Worm (Caenorhabditis elegans) whole organism, L1 larva: ENCODE results near the gene ZK637.15.

Experiments
- C04F5.9 ChIP-seq: sonication (generic microtip); optimal IDR thresholded peaks from 2 replicates; lab custom pipeline; 2016; ENCODE audit warnings: missing genetic modification characterization, missing compliant biosample characterization
- C34B4.2 ChIP-seq: sonication (generic microtip); optimal IDR thresholded peaks from 2 replicates; lab custom pipeline; 2017; ENCODE audit warnings: mild to moderate bottlenecking, missing genetic modification characterization, missing compliant biosample characterization
- F16B12.6 ChIP-seq: fragments of 150-350 bp; optimal IDR thresholded peaks from 2 replicates; lab custom pipeline; 2014; ENCODE audit warnings: missing biosample characterization, missing genetic modification characterization
- Y116A8C.19 ChIP-seq: sonication (generic microtip); optimal IDR thresholded peaks from 2 replicates; lab custom pipeline; 2016; ENCODE audit warnings: missing compliant biosample characterization, missing genetic modification characterization, borderline replicate concordance
- alr-1 ChIP-seq: fragments of 200-800 bp; sonication (Bioruptor generic); optimal IDR thresholded peaks from 2 replicates; lab custom pipeline; 2018; ENCODE audit warnings: borderline replicate concordance, mild to moderate bottlenecking, missing genetic modification characterization, missing compliant biosample characterization
- ama-1 ChIP-seq: fragments of 150-350 bp; optimal IDR thresholded peaks from 2 replicates; lab custom pipeline; 2014
- ceh-63 ChIP-seq: fragments of 200-800 bp; sonication (Bioruptor generic); optimal IDR thresholded peaks from 2 replicates; lab custom pipeline; 2018; ENCODE audit warnings: mild to moderate bottlenecking, missing genetic modification characterization, missing compliant biosample characterization
- ceh-8 ChIP-seq: fragments of 200-800 bp; sonication (Bioruptor generic); optimal IDR thresholded peaks from 2 replicates; lab custom pipeline; 2018; ENCODE audit warnings: mild to moderate bottlenecking, missing genetic modification characterization, moderate library complexity, missing compliant biosample characterization
- ceh-82 ChIP-seq, 3 experiments: fragments of 150-350 bp in 1 of 3; sonication (generic microtip) in 2 of 3; optimal IDR thresholded peaks; 2 replicates each; lab custom pipeline; 2014 to 2017; ENCODE audit warnings: missing biosample characterization in 3 of 3, missing genetic modification characterization in 3 of 3
- ceh-88 ChIP-seq: fragments of 200-800 bp; sonication (Bioruptor generic); IDR thresholded peaks from 2 replicates; pipeline ENCODE4 v1.3.6; 2022; ENCODE audit warnings: missing genetic modification characterization, missing compliant biosample characterization
- ceh-90 ChIP-seq: sonication (generic microtip); optimal IDR thresholded peaks from 2 replicates; lab custom pipeline; 2016; ENCODE audit warnings: missing genetic modification characterization, missing compliant biosample characterization
- ces-1 ChIP-seq: fragments of 150-350 bp; optimal IDR thresholded peaks from 2 replicates; lab custom pipeline; 2014; ENCODE audit warnings: missing biosample characterization, missing genetic modification reagents, missing genetic modification characterization
- dpl-1 ChIP-seq, 3 experiments: fragments of 150-350 bp in 2 of 3; sonication (generic microtip) in 1 of 3; optimal IDR thresholded peaks; 2 replicates each; lab custom pipeline; 2014 to 2017; ENCODE audit warnings: missing biosample characterization in 3 of 3, missing genetic modification characterization in 3 of 3, missing genetic modification reagents in 3 of 3
- dsc-1 ChIP-seq: sonication (generic microtip); optimal IDR thresholded peaks from 2 replicates; lab custom pipeline; 2016; ENCODE audit warnings: mild to moderate bottlenecking, missing genetic modification characterization, missing compliant biosample characterization
- efl-1 ChIP-seq, 4 experiments: fragments of 150-350 bp; optimal IDR thresholded peaks in 3 of 4; peaks in 1 of 4; 1 replicate in 1 of 4; 2 replicates in 3 of 4; lab custom pipeline; 2014; ENCODE audit warnings: missing biosample characterization in 2 of 4, missing genetic modification characterization in 2 of 4, missing genetic modification reagents in 2 of 4
- egl-13 ChIP-seq: sonication (generic microtip); optimal IDR thresholded peaks from 2 replicates; lab custom pipeline; 2016; ENCODE audit warnings: missing genotype, missing genetic modification reagents, missing genetic modification characterization, missing compliant biosample characterization
- egl-27 ChIP-seq, 2 experiments: fragments of 150-350 bp in 1 of 2; sonication (generic microtip); optimal IDR thresholded peaks; 3 replicates each; lab custom pipeline; 2017 to 2018; ENCODE audit warnings: missing biosample characterization in 2 of 2, missing genetic modification characterization in 2 of 2, missing genetic modification reagents in 2 of 2
- elt-2 ChIP-seq: sonication (generic microtip); optimal IDR thresholded peaks from 2 replicates; lab custom pipeline; 2016; ENCODE audit warnings: missing genetic modification characterization, mild to moderate bottlenecking, inconsistent platforms, missing compliant biosample characterization, missing genetic modification reagents
- ets-5 ChIP-seq: fragments of 200-800 bp; sonication (Bioruptor generic); IDR thresholded peaks from 2 replicates; pipeline ENCODE4 v1.3.6; 2022; ENCODE audit warnings: missing genetic modification characterization, missing compliant biosample characterization
- fkh-10 ChIP-seq: sonication (generic microtip); optimal IDR thresholded peaks from 2 replicates; lab custom pipeline; 2017; ENCODE audit warnings: missing biosample characterization, missing genetic modification reagents, missing genetic modification characterization
- hlh-17 ChIP-seq: fragments of 200-800 bp; sonication (Bioruptor generic); optimal IDR thresholded peaks from 2 replicates; lab custom pipeline; 2018; ENCODE audit warnings: missing genetic modification characterization, mild to moderate bottlenecking, missing compliant biosample characterization, moderate library complexity, borderline replicate concordance
- hlh-4 ChIP-seq: sonication (generic microtip); optimal IDR thresholded peaks from 2 replicates; lab custom pipeline; 2016; ENCODE audit warnings: mild to moderate bottlenecking, missing genetic modification characterization, missing compliant biosample characterization
- hpl-2 ChIP-seq: fragments of 150-350 bp; optimal IDR thresholded peaks from 2 replicates; lab custom pipeline; 2014; ENCODE audit warnings: missing biosample characterization, missing genetic modification reagents, missing genetic modification characterization
- irx-1 ChIP-seq: sonication (generic microtip); optimal IDR thresholded peaks from 2 replicates; lab custom pipeline; 2016; ENCODE audit warnings: missing genetic modification characterization, missing compliant biosample characterization
- jun-1 ChIP-seq: fragments of 150-350 bp; optimal IDR thresholded peaks from 2 replicates; lab custom pipeline; 2014; ENCODE audit warnings: missing biosample characterization, missing genetic modification reagents, missing genetic modification characterization
- lin-14 ChIP-seq: fragments of 200-800 bp; sonication (Bioruptor generic); optimal IDR thresholded peaks from 2 replicates; lab custom pipeline; 2018; ENCODE audit warnings: mild to moderate bottlenecking, missing genetic modification characterization, moderate library complexity, missing compliant biosample characterization
- lin-39 ChIP-seq: fragments of 150-350 bp; optimal IDR thresholded peaks from 2 replicates; lab custom pipeline; 2014; ENCODE audit warnings: missing biosample characterization, missing genetic modification reagents, missing genetic modification characterization
- lsy-2 ChIP-seq, 2 experiments: fragments of 150-350 bp; optimal IDR thresholded peaks; 2 replicates each; lab custom pipeline; 2014; ENCODE audit warnings: missing biosample characterization in 2 of 2, missing genetic modification characterization in 2 of 2
- mep-1 ChIP-seq: fragments of 150-350 bp; optimal IDR thresholded peaks from 2 replicates; lab custom pipeline; 2014; ENCODE audit warnings: missing biosample characterization, missing genetic modification characterization
- nhr-11 ChIP-seq: fragments of 150-350 bp; optimal IDR thresholded peaks from 2 replicates; lab custom pipeline; 2014; ENCODE audit warnings: missing biosample characterization, missing genetic modification characterization
- nhr-12 ChIP-seq: sonication (generic microtip); optimal IDR thresholded peaks from 2 replicates; lab custom pipeline; 2017; ENCODE audit warnings: missing biosample characterization, missing genetic modification characterization
- nhr-19 ChIP-seq: fragments of 200-800 bp; sonication (Bioruptor generic); conservative IDR thresholded peaks from 2 replicates; pipeline ENCODE4 v1.3.6; 2022; ENCODE audit warnings: missing genetic modification characterization, missing compliant biosample characterization
- nhr-20 ChIP-seq: sonication (generic microtip); optimal IDR thresholded peaks from 2 replicates; lab custom pipeline; 2016; ENCODE audit warnings: mild to moderate bottlenecking, missing genetic modification characterization, missing compliant biosample characterization
- nhr-28 ChIP-seq: fragments of 150-350 bp; optimal IDR thresholded peaks from 2 replicates; lab custom pipeline; 2014; ENCODE audit warnings: missing biosample characterization, missing genetic modification characterization
- nhr-47 ChIP-seq: sonication (generic microtip); optimal IDR thresholded peaks from 2 replicates; lab custom pipeline; 2016; ENCODE audit warnings: mild to moderate bottlenecking, missing genetic modification characterization, moderate library complexity, missing compliant biosample characterization
- nhr-84 ChIP-seq: sonication (generic microtip); optimal IDR thresholded peaks from 2 replicates; lab custom pipeline; 2017; ENCODE audit warnings: missing biosample characterization, missing genetic modification characterization
- nhr-85 ChIP-seq: sonication (generic microtip); peaks from one replicate; lab custom pipeline; 2016; ENCODE audit warnings: missing genetic modification characterization, inconsistent platforms, missing compliant biosample characterization
- nhr-90 ChIP-seq: sonication (generic microtip); optimal IDR thresholded peaks from 2 replicates; lab custom pipeline; 2016; ENCODE audit warnings: mild to moderate bottlenecking, missing genetic modification characterization, missing compliant biosample characterization; ENCODE audit not compliant: poor library complexity
- rnt-1 ChIP-seq: sonication (generic microtip); optimal IDR thresholded peaks from 2 replicates; lab custom pipeline; 2016; ENCODE audit warnings: mild to moderate bottlenecking, missing genetic modification characterization, moderate library complexity, missing compliant biosample characterization
- skn-1 ChIP-seq: fragments of 150-350 bp; optimal IDR thresholded peaks from 2 replicates; lab custom pipeline; 2014; ENCODE audit warnings: missing biosample characterization, missing genetic modification characterization
- snpc-4 ChIP-seq: fragments of 150-350 bp; optimal IDR thresholded peaks from 2 replicates; lab custom pipeline; 2014; ENCODE audit warnings: missing biosample characterization, missing genetic modification characterization
- snu-23 ChIP-seq: sonication (generic microtip); optimal IDR thresholded peaks from 2 replicates; lab custom pipeline; 2016; ENCODE audit warnings: missing genetic modification characterization, missing compliant biosample characterization
- sox-4 ChIP-seq: sonication (generic microtip); optimal IDR thresholded peaks from 2 replicates; lab custom pipeline; 2016; ENCODE audit warnings: missing genetic modification characterization, missing compliant biosample characterization
- tbx-2 ChIP-seq: sonication (generic microtip); optimal IDR thresholded peaks from 2 replicates; lab custom pipeline; 2016; ENCODE audit warnings: missing genetic modification characterization, missing compliant biosample characterization
- tlp-1 ChIP-seq: fragments of 150-350 bp; optimal IDR thresholded peaks from 2 replicates; lab custom pipeline; 2014; ENCODE audit warnings: missing biosample characterization, missing genetic modification characterization
- unc-130 ChIP-seq: fragments of 150-350 bp; optimal IDR thresholded peaks from 2 replicates; lab custom pipeline; 2017; ENCODE audit warnings: missing biosample characterization, missing genetic modification characterization, inconsistent platforms
- unc-62 ChIP-seq: fragments of 150-350 bp; optimal IDR thresholded peaks from 2 replicates; lab custom pipeline; 2014; ENCODE audit warnings: missing biosample characterization, missing genetic modification reagents, missing genetic modification characterization
- unc-98 ChIP-seq: fragments of 200-800 bp; sonication (Bioruptor generic); IDR thresholded peaks from 2 replicates; pipeline ENCODE4 v1.3.6; 2022; ENCODE audit warnings: missing genetic modification characterization, missing compliant biosample characterization
- vab-15 ChIP-seq: sonication (generic microtip); optimal IDR thresholded peaks from 2 replicates; lab custom pipeline; 2017; ENCODE audit warnings: missing genotype, mild to moderate bottlenecking, missing genetic modification characterization, missing compliant biosample characterization
- zip-4 ChIP-seq: fragments of 200-800 bp; sonication (Bioruptor generic); optimal IDR thresholded peaks from 2 replicates; lab custom pipeline; 2018; ENCODE audit warnings: mild to moderate bottlenecking, missing genetic modification characterization, moderate library complexity, missing compliant biosample characterization
- ztf-4 ChIP-seq: fragments of 150-350 bp; optimal IDR thresholded peaks from 2 replicates; lab custom pipeline; 2014; ENCODE audit warnings: missing biosample characterization, missing genetic modification characterization

Gene ZK637.15

DNA sequence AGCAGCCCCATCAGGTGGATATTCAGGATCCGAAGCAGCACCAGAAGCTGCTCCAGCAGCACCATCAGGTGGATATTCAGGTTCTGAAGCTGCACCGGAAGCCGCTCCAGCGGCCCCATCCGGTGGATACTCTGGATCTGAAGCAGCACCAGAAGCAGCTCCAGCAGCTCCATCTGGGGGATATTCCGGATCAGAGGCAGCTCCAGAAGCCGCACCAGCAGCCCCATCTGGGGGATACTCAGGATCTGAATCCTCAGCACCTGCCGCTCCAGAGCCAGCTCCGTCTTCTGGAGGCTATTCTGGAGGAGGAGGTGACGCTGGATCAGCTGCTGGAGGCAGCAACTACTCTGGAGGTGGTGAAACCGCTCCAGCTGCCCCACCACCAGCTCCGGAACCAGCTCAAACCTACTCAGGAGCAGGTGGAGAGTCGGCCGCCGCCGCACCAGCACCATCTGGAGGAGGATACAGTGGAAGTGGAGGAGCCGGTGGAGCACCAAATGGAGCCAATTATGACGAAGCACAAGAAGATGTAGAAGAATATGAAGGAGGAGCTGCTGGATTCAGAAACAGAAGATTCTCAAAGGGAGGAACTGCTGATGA, 44.9 kb downstream of the ZK637.15 start:
- no peak for TF ChIP-seq ceh-63 (GFP tag; lab: Kevin White, UChicago)
- TF ChIP-seq efl-1 (optimal IDR thresholded peaks at IDR 0.05; lab: Kevin White, UChicago), result no peak
- peak in 1 of 2 experiments; percentile 38 for TF ChIP-seq efl-1 (GFP tag; optimal IDR thresholded peaks at IDR 0.05 in 1 of 2; lab: Kevin White, UChicago)
- TF ChIP-seq ceh-8 (GFP tag; lab: Kevin White, UChicago), result peak; percentile 45

ce11 chrIII:8967639-8968038, 47.8 kb downstream of the ZK637.15 start, which contains the start of the genes bud-13 and rpap-2:
TSS of gene bud-13 (minus strand) at chrIII:8967727.
TSS of gene rpap-2 (plus strand) at chrIII:8967967.
- TF ChIP-seq snu-23 (GFP tag; lab: Kevin White, UChicago), result no peak
- no peak for TF ChIP-seq ceh-82 (tag; optimal IDR thresholded peaks at IDR 0.05; lab: Kevin White, UChicago)
- no peak for TF ChIP-seq nhr-19 (GFP tag; lab: Robert Waterston, UW)
- TF ChIP-seq jun-1 (tag; lab: Kevin White, UChicago), result no peak
- no peak for TF ChIP-seq vab-15 (tag; lab: Kevin White, UChicago)
- TF ChIP-seq egl-27 (tag; optimal IDR thresholded peaks at IDR 0.05; lab: Kevin White, UChicago), result no peak
- peak; percentile 63 for TF ChIP-seq rnt-1
- no peak for TF ChIP-seq ceh-88
- no peak for TF ChIP-seq nhr-85 (tag; lab: Kevin White, UChicago)
- TF ChIP-seq ceh-90 (tag; lab: Kevin White, UChicago), result peak; percentile 65
- no peak for TF ChIP-seq ceh-63 (GFP tag; lab: Kevin White, UChicago)
- TF ChIP-seq unc-98 (GFP tag; lab: Robert Waterston, UW), result no peak
- no peak for TF ChIP-seq sox-4
- TF ChIP-seq ces-1 (GFP tag; lab: Kevin White, UChicago), result no peak
- TF ChIP-seq C34B4.2 (tag; lab: Kevin White, UChicago), result no peak
- TF ChIP-seq snpc-4 (tag; lab: Kevin White, UChicago), result no peak
- no peak for TF ChIP-seq Y116A8C.19 (tag; lab: Kevin White, UChicago)
- no peak for TF ChIP-seq hpl-2 (GFP tag; lab: Kevin White, UChicago)
- TF ChIP-seq unc-62, result no peak
- no peak for TF ChIP-seq tlp-1 (tag; lab: Kevin White, UChicago)
- no peak for TF ChIP-seq nhr-90
- no peak for TF ChIP-seq zip-4
- no peak for TF ChIP-seq tbx-2
- no peak for TF ChIP-seq nhr-12 (tag; lab: Kevin White, UChicago)
- TF ChIP-seq unc-130 (tag; lab: Kevin White, UChicago), result no peak
- TF ChIP-seq lsy-2 (tag; optimal IDR thresholded peaks at IDR 0.05; lab: Kevin White, UChicago), result no peak
- TF ChIP-seq irx-1 (tag; lab: Kevin White, UChicago), result no peak
- TF ChIP-seq ama-1 (lab: Kevin White, UChicago), result no peak
- TF ChIP-seq ztf-4 (tag; lab: Kevin White, UChicago), result no peak
- TF ChIP-seq nhr-84 (tag; lab: Kevin White, UChicago), result no peak
- TF ChIP-seq skn-1 (tag; lab: Kevin White, UChicago), result no peak
- TF ChIP-seq F16B12.6 (tag; lab: Kevin White, UChicago), result no peak
- no peak for TF ChIP-seq dsc-1 (tag; lab: Kevin White, UChicago)
- TF ChIP-seq fkh-10 (GFP tag; lab: Kevin White, UChicago), result no peak
- no peak for TF ChIP-seq alr-1 (tag; lab: Kevin White, UChicago)
- TF ChIP-seq lin-39 (tag; lab: Kevin White, UChicago), result no peak
- TF ChIP-seq nhr-20, result no peak
- TF ChIP-seq mep-1 (tag; lab: Kevin White, UChicago), result peak; percentile 15
- TF ChIP-seq ets-5, result no peak
- no peak for TF ChIP-seq C04F5.9
- no peak for TF ChIP-seq nhr-11
- peak in 1 of 3 experiments; percentile 12 for TF ChIP-seq dpl-1 (GFP tag; optimal IDR thresholded peaks at IDR 0.05; lab: Kevin White, UChicago)
- TF ChIP-seq hlh-17 (GFP tag; lab: Kevin White, UChicago), result no peak
- TF ChIP-seq nhr-47 (tag; lab: Kevin White, UChicago), result peak; percentile 27
- no peak for TF ChIP-seq lin-14
- no peak for TF ChIP-seq nhr-28
- TF ChIP-seq hlh-4, result no peak
- no peak for TF ChIP-seq egl-13 (tag; lab: Kevin White, UChicago)
- no peak for TF ChIP-seq elt-2 (tag; lab: Kevin White, UChicago)
